Fruit fly (Drosophila melanogaster) whole organism, embryonic: Measurements from ENCODE around the gene CG9626.
A peak's percentile ranks its signal among the peaks of the same experiment; 100 is the strongest.

Experiments
- Antp ChIP-seq: fragments of 200-800 bp; sonication (Bioruptor generic); optimal IDR thresholded peaks from 3 replicates; lab custom pipeline; 2016; ENCODE audit warnings: missing biosample characterization, missing genetic modification characterization
- CG10543 ChIP-seq: fragments of 200-800 bp; sonication (Bioruptor generic); optimal IDR thresholded peaks from 3 replicates; lab custom pipeline; 2017; ENCODE audit warnings: missing biosample characterization, mild to moderate bottlenecking, missing genetic modification characterization, moderate library complexity
- CG10654 ChIP-seq: fragments of 200-800 bp; sonication (Bioruptor generic); optimal IDR thresholded peaks from 2 replicates; lab custom pipeline; 2016; ENCODE audit warnings: missing biosample characterization, missing genetic modification characterization
- CG10959 ChIP-seq: fragments of 200-800 bp; sonication (Bioruptor generic); IDR thresholded peaks from 2 replicates; pipeline ENCODE4 v1.3.6; 2022; ENCODE audit warnings: missing biosample characterization, missing genetic modification characterization
- CG10979 ChIP-seq: fragments of 200-800 bp; sonication (Bioruptor generic); optimal IDR thresholded peaks from 2 replicates; lab custom pipeline; 2018; ENCODE audit warnings: missing biosample characterization, mild to moderate bottlenecking, missing genetic modification characterization, moderate library complexity
- CG11695 ChIP-seq: fragments of 200-800 bp; sonication (Bioruptor generic); IDR thresholded peaks from 3 replicates; pipeline ENCODE4 v1.3.6; 2022; ENCODE audit warnings: missing biosample characterization, missing genetic modification characterization
- CG12744 ChIP-seq: fragments of 200-800 bp; sonication (Bioruptor generic); optimal IDR thresholded peaks from 2 replicates; lab custom pipeline; 2016; ENCODE audit warnings: missing biosample characterization, missing genetic modification characterization
- CG14710 ChIP-seq: fragments of 200-800 bp; sonication (Bioruptor generic); optimal IDR thresholded peaks from 3 replicates; lab custom pipeline; 2019; ENCODE audit warnings: missing biosample characterization, mild to moderate bottlenecking, missing genetic modification characterization, moderate library complexity
- CG17186 ChIP-seq: fragments of 200-800 bp; sonication (Bioruptor generic); optimal IDR thresholded peaks from 3 replicates; lab custom pipeline; 2017; ENCODE audit warnings: missing biosample characterization, missing genetic modification reagents, missing genetic modification characterization
- CG1832 ChIP-seq: fragments of 200-800 bp; sonication (Bioruptor generic); optimal IDR thresholded peaks from 2 replicates; lab custom pipeline; 2017; ENCODE audit warnings: missing biosample characterization, mild to moderate bottlenecking, missing genetic modification characterization, inconsistent platforms
- CG2199 ChIP-seq: fragments of 200-800 bp; sonication (Bioruptor generic); IDR thresholded peaks from 3 replicates; pipeline ENCODE4 v1.3.6; 2022; ENCODE audit warnings: missing biosample characterization, missing genetic modification characterization
- CG2678 ChIP-seq: fragments of 200-800 bp; sonication (Bioruptor generic); optimal IDR thresholded peaks from 3 replicates; lab custom pipeline; 2019; ENCODE audit warnings: missing biosample characterization, mild to moderate bottlenecking, missing genetic modification characterization, moderate library complexity
- CG5953 ChIP-seq: fragments of 200-800 bp; sonication (Bioruptor generic); IDR thresholded peaks from 2 replicates; pipeline ENCODE4 v1.3.6; 2022; ENCODE audit warnings: missing biosample characterization, missing genetic modification characterization
- CG6791 ChIP-seq: fragments of 200-800 bp; sonication (Bioruptor generic); IDR thresholded peaks from 3 replicates; pipeline ENCODE4 v1.3.6; 2022; ENCODE audit warnings: missing biosample characterization, missing genetic modification characterization; ENCODE audit not compliant: partially characterized antibody
- CG7963 ChIP-seq: fragments of 200-800 bp; sonication (Bioruptor generic); IDR thresholded peaks from 3 replicates; pipeline ENCODE4 v1.3.6; 2022; ENCODE audit warnings: missing biosample characterization, missing genetic modification characterization; ENCODE audit not compliant: partially characterized antibody
- CG8924 ChIP-seq: fragments of 200-800 bp; optimal IDR thresholded peaks from 3 replicates; lab custom pipeline; 2019; ENCODE audit warnings: missing biosample characterization, mild to moderate bottlenecking, missing genetic modification characterization, moderate library complexity
- CG9797 ChIP-seq: fragments of 200-800 bp; sonication (Bioruptor generic); optimal IDR thresholded peaks from 3 replicates; lab custom pipeline; 2018; ENCODE audit warnings: missing biosample characterization, mild to moderate bottlenecking, missing genetic modification characterization
- D ChIP-seq, 2 experiments: fragments of 200-800 bp in 1 of 2; fragments of >200 bp in 1 of 2; sonication (Bioruptor generic) in 1 of 2; optimal IDR thresholded peaks; 2 replicates in 1 of 2; 3 replicates in 1 of 2; lab custom pipeline; 2017; ENCODE audit warnings: mild to moderate bottlenecking in 1 of 2, missing biosample characterization in 1 of 2, missing genetic modification characterization in 1 of 2, missing genetic modification reagents in 1 of 2
- Dll ChIP-seq: fragments of 200-800 bp; sonication (Bioruptor generic); IDR thresholded peaks from 4 replicates; pipeline ENCODE4 v1.3.6; 2022; ENCODE audit warnings: missing biosample characterization, missing genetic modification characterization; ENCODE audit not compliant: partially characterized antibody
- Hmr ChIP-seq: fragments of 200-800 bp; sonication (Bioruptor generic); optimal IDR thresholded peaks from 3 replicates; lab custom pipeline; 2017; ENCODE audit warnings: mild to moderate bottlenecking, missing biosample characterization, missing genetic modification reagents, missing genetic modification characterization
- NK7.1 ChIP-seq: fragments of 200-800 bp; sonication (Bioruptor generic); optimal IDR thresholded peaks from 3 replicates; lab custom pipeline; 2016; ENCODE audit warnings: missing biosample characterization, missing genetic modification characterization
- Oli ChIP-seq: fragments of 200-800 bp; sonication (Bioruptor generic); optimal IDR thresholded peaks from 2 replicates; lab custom pipeline; 2018; ENCODE audit warnings: missing biosample characterization, mild to moderate bottlenecking, missing genetic modification characterization, moderate library complexity
- Sox100B ChIP-seq: fragments of 200-800 bp; sonication (Bioruptor generic); optimal IDR thresholded peaks from 3 replicates; lab custom pipeline; 2018; ENCODE audit warnings: missing biosample characterization, mild to moderate bottlenecking, missing genetic modification characterization
- TFAM ChIP-seq: fragments of 200-800 bp; sonication (Bioruptor generic); optimal IDR thresholded peaks from 2 replicates; lab custom pipeline; 2017; ENCODE audit warnings: missing biosample characterization, missing genetic modification characterization, inconsistent platforms
- Trl ChIP-seq, 3 experiments: fragments of >200 bp in 2 of 3; fragments of 200-800 bp in 1 of 3; sonication (Bioruptor generic) in 1 of 3; optimal IDR thresholded peaks; 2 replicates in 1 of 3; 3 replicates in 2 of 3; lab custom pipeline; 2016 to 2017; ENCODE audit warnings: missing biosample characterization in 1 of 3, missing genetic modification characterization in 1 of 3
- ac ChIP-seq: fragments of 200-800 bp; sonication (Bioruptor generic); optimal IDR thresholded peaks from 3 replicates; lab custom pipeline; 2017; ENCODE audit warnings: missing biosample characterization, mild to moderate bottlenecking, missing genetic modification characterization
- chinmo ChIP-seq: fragments of 200-800 bp; sonication (Bioruptor generic); IDR thresholded peaks from 4 replicates; pipeline ENCODE4 v1.3.6; 2022; ENCODE audit warnings: missing biosample characterization, missing genetic modification characterization; ENCODE audit not compliant: partially characterized antibody
- dati ChIP-seq: fragments of 200-800 bp; sonication (Bioruptor generic); IDR thresholded peaks from 2 replicates; pipeline ENCODE4 v1.3.6; 2022; ENCODE audit warnings: missing biosample characterization, missing genetic modification characterization
- dysf ChIP-seq: fragments of 200-800 bp; sonication (Bioruptor generic); IDR thresholded peaks from 3 replicates; pipeline ENCODE4 v1.3.6; 2022; ENCODE audit warnings: missing biosample characterization, missing genetic modification characterization
- eve ChIP-seq, 2 experiments: fragments of >200 bp; optimal IDR thresholded peaks; 2 replicates each; lab custom pipeline; 2017; ENCODE audit warnings: missing biosample characterization in 2 of 2, missing genetic modification characterization in 2 of 2
- ewg ChIP-seq: fragments of 200-800 bp; sonication (Bioruptor generic); optimal IDR thresholded peaks from 3 replicates; lab custom pipeline; 2017; ENCODE audit warnings: mild to moderate bottlenecking, missing biosample characterization, missing genetic modification reagents, missing genetic modification characterization
- fd3F ChIP-seq: fragments of 200-800 bp; sonication (Bioruptor generic); optimal IDR thresholded peaks from 2 replicates; lab custom pipeline; 2018; ENCODE audit warnings: missing biosample characterization, mild to moderate bottlenecking, missing genetic modification characterization, moderate library complexity
- fu2 ChIP-seq: fragments of 200-800 bp; sonication (Bioruptor generic); optimal IDR thresholded peaks from 2 replicates; lab custom pipeline; 2016; ENCODE audit warnings: missing biosample characterization, missing genetic modification characterization
- hth ChIP-seq: fragments of >200 bp; optimal IDR thresholded peaks from 2 replicates; lab custom pipeline; 2017; ENCODE audit warnings: inconsistent platforms
- oc ChIP-seq: fragments of 200-800 bp; sonication (Bioruptor generic); optimal IDR thresholded peaks from 2 replicates; lab custom pipeline; 2018; ENCODE audit warnings: missing biosample characterization, mild to moderate bottlenecking, missing genetic modification characterization, moderate library complexity
- ranshi ChIP-seq: fragments of 200-800 bp; sonication (Bioruptor generic); IDR thresholded peaks from 2 replicates; pipeline ENCODE4 v1.3.6; 2022; ENCODE audit warnings: missing biosample characterization, missing genetic modification characterization
- row ChIP-seq: fragments of 200-800 bp; sonication (Bioruptor generic); IDR thresholded peaks from 3 replicates; pipeline ENCODE4 v1.3.6; 2022; ENCODE audit warnings: missing biosample characterization, missing genetic modification characterization
- seq ChIP-seq: fragments of 200-800 bp; sonication (Bioruptor generic); IDR thresholded peaks from 2 replicates; pipeline ENCODE4 v1.3.6; 2022; ENCODE audit warnings: missing biosample characterization, missing genetic modification characterization
- toy ChIP-seq: fragments of 200-800 bp; sonication (Bioruptor generic); IDR thresholded peaks from 2 replicates; pipeline ENCODE4 v1.3.6; 2022; ENCODE audit warnings: missing biosample characterization, missing genetic modification characterization
- twi ChIP-seq: fragments of 200-800 bp; optimal IDR thresholded peaks from 2 replicates; lab custom pipeline; 2019; ENCODE audit warnings: missing biosample characterization, mild to moderate bottlenecking, missing genetic modification characterization, moderate library complexity
- vnd ChIP-seq: fragments of 200-800 bp; sonication (Bioruptor generic); IDR thresholded peaks from 3 replicates; pipeline ENCODE4 v1.3.6; 2022; ENCODE audit warnings: missing biosample characterization, missing genetic modification characterization; ENCODE audit not compliant: partially characterized antibody
- zfh1 ChIP-seq: fragments of 200-800 bp; sonication (Bioruptor generic); IDR thresholded peaks from 3 replicates; pipeline ENCODE4 v1.3.6; 2022; ENCODE audit warnings: missing biosample characterization, missing genetic modification characterization

CG9626 gene

DNA sequence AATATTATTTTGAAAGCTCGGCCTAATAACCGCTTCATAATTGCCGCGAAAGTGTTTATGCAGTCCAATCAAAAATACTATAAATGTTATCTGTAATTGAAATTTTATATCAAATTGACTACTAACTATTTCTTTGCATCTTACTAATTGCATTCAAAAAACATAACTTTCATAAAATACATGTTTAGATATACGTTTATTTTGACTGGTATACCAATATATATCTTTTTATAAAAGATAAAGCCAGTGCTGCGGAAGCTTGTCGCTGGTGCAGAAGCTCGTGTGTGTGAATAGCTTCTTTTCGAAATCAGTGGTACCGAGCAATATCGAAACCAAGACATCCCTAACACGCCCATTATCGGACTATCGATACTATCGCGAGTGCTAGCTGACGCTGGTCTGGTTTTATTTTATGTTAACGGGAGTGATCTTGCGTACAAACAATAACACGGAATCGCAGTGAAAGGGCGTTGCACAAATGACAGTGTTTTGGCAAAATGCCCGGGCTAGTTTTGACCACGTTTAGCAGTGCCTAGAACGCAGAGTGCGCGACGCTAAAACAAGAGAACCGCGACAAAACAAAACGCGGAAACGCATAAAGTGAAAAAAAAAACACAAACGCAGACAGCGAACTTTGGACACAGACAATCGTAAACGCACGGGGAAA is 48.8 kb upstream of the CG9626 start, which contains the start of gene Atg13 (continued):
- TF ChIP-seq seq (GFP tag; lab: Robert Waterston, UW): no peak
- TF ChIP-seq CG6791 (GFP tag; lab: Robert Waterston, UW): peak; percentile 91
- peak; percentile 82 for TF ChIP-seq row (GFP tag; lab: Robert Waterston, UW)
- TF ChIP-seq Dll: peak; percentile 69
- TF ChIP-seq D (optimal IDR thresholded peaks at IDR 0.05; lab: Kevin White, UChicago): no peak
- TF ChIP-seq D (GFP tag; optimal IDR thresholded peaks at IDR 0.05; lab: Kevin White, UChicago): no peak
- no peak for TF ChIP-seq toy (GFP tag; lab: Robert Waterston, UW)
- no peak for TF ChIP-seq CG11695 (GFP tag; lab: Robert Waterston, UW)
- peak; percentile 73; the same call in 2 of the 4 replicates for TF ChIP-seq chinmo (GFP tag; lab: Robert Waterston, UW)
- no peak for TF ChIP-seq Sox100B
- no peak for TF ChIP-seq oc (tag; lab: Kevin White, UChicago)
- no peak for TF ChIP-seq ranshi (GFP tag; lab: Robert Waterston, UW)
- no peak for TF ChIP-seq CG2199 (GFP tag; lab: Robert Waterston, UW)
- TF ChIP-seq Antp (GFP tag; lab: Kevin White, UChicago): no peak
- no peak for TF ChIP-seq Oli
- no peak for TF ChIP-seq ewg
- no peak for TF ChIP-seq hth (lab: Kevin White, UChicago)
- no peak for TF ChIP-seq CG1832 (GFP tag; lab: Kevin White, UChicago)
- no peak for TF ChIP-seq fd3F (GFP tag; lab: Kevin White, UChicago)
- TF ChIP-seq dati (GFP tag; lab: Robert Waterston, UW): no peak
- no peak for TF ChIP-seq CG5953 (GFP tag; lab: Robert Waterston, UW)
- peak; percentile 6 for TF ChIP-seq twi (tag; lab: Kevin White, UChicago)
- peak; percentile 72 for TF ChIP-seq CG7963 (GFP tag; lab: Robert Waterston, UW)
- TF ChIP-seq CG14710 (tag; lab: Kevin White, UChicago): peak; percentile 81
- TF ChIP-seq CG10979 (tag; lab: Kevin White, UChicago): no peak
- no peak for TF ChIP-seq NK7.1 (GFP tag; lab: Kevin White, UChicago)
- TF ChIP-seq CG10543: no peak
- TF ChIP-seq CG2678: no peak
- TF ChIP-seq CG8924 (tag; lab: Kevin White, UChicago): peak; percentile 54
- peak; percentile 27; the same call in 1 of the 3 replicates for TF ChIP-seq dysf
- TF ChIP-seq CG12744: no peak
- peak; percentile 28 for TF ChIP-seq CG9797 (GFP tag; lab: Kevin White, UChicago)
- TF ChIP-seq ac: no peak
- TF ChIP-seq Trl (optimal IDR thresholded peaks at IDR 0.05; lab: Kevin White, UChicago): no peak
- no peak for TF ChIP-seq Trl (GFP tag; optimal IDR thresholded peaks at IDR 0.05; lab: Kevin White, UChicago)
- no peak for TF ChIP-seq CG10654 (GFP tag; lab: Kevin White, UChicago)
- TF ChIP-seq CG17186 (GFP tag; lab: Kevin White, UChicago): peak; percentile 2
- TF ChIP-seq fu2 (GFP tag; lab: Kevin White, UChicago): no peak
- TF ChIP-seq zfh1 (GFP tag; lab: Robert Waterston, UW): no peak
- peak; percentile 77 for TF ChIP-seq vnd (GFP tag; lab: Robert Waterston, UW)
- no peak for TF ChIP-seq CG10959 (GFP tag; lab: Robert Waterston, UW)
- TF ChIP-seq TFAM (GFP tag; lab: Kevin White, UChicago): no peak
- TF ChIP-seq Hmr (GFP tag; lab: Kevin White, UChicago): no peak
- no peak for TF ChIP-seq eve (GFP tag; optimal IDR thresholded peaks at IDR 0.05; lab: Kevin White, UChicago)
